Fruit fly (Drosophila melanogaster): ENCODE data around the gene fipi.

Gene fipi

dm6 chr2L:4821319-4821717 is 27.5 kb upstream of the fipi start (continued):
- TF ChIP-seq Gug (GFP tag; IDR thresholded peaks at IDR 0.05) = peak; percentile 53; the same call in 3 of the 4 replicates
- peak; percentile 31; the same call in 1 of the 2 replicates for TF ChIP-seq Lim3 (GFP tag; IDR thresholded peaks at IDR 0.05)
- TF ChIP-seq scrt (GFP tag; optimal IDR thresholded peaks at IDR 0.05) = peak; percentile 67
- TF ChIP-seq CG1233 (GFP tag; optimal IDR thresholded peaks at IDR 0.05) = peak; percentile 56
- TF ChIP-seq pnt (GFP tag; optimal IDR thresholded peaks at IDR 0.05) = no peak
- peak; percentile 71 for TF ChIP-seq Dek (tag; optimal IDR thresholded peaks at IDR 0.05)
- TF ChIP-seq Lhr (GFP tag; optimal IDR thresholded peaks at IDR 0.05) = no peak
- TF ChIP-seq luna (GFP tag; optimal IDR thresholded peaks at IDR 0.05) = no peak
- no peak for TF ChIP-seq CG17186 (GFP tag; optimal IDR thresholded peaks at IDR 0.05)
- TF ChIP-seq unpg (GFP tag; optimal IDR thresholded peaks at IDR 0.05) = peak; percentile 58
- TF ChIP-seq tll (GFP tag; optimal IDR thresholded peaks at IDR 0.05) = no peak
- TF ChIP-seq ro (GFP tag; IDR thresholded peaks at IDR 0.05) = no peak
- TF ChIP-seq az2 (GFP tag; optimal IDR thresholded peaks at IDR 0.05) = peak; percentile 44
- TF ChIP-seq CG4424 (GFP tag; optimal IDR thresholded peaks at IDR 0.05) = peak; percentile 50
- peak; percentile 3 for TF ChIP-seq CTCF (GFP tag; optimal IDR thresholded peaks at IDR 0.05)
- peak; percentile 70 for TF ChIP-seq CG8924 (tag; optimal IDR thresholded peaks at IDR 0.05)
- TF ChIP-seq CG17359 (tag; optimal IDR thresholded peaks at IDR 0.05) = peak; percentile 75
- TF ChIP-seq gcm2 (GFP tag; optimal IDR thresholded peaks at IDR 0.05) = peak; percentile 13
- TF ChIP-seq CG2889 (GFP tag; IDR thresholded peaks at IDR 0.05) = peak; percentile 67
- peak; percentile 72 for TF ChIP-seq CG10267 (tag; optimal IDR thresholded peaks at IDR 0.05)
- TF ChIP-seq CG4854 (GFP tag; optimal IDR thresholded peaks at IDR 0.05) = peak; percentile 41
- no peak for TF ChIP-seq CG6272 (GFP tag; IDR thresholded peaks at IDR 0.05)
- peak; percentile 50 for TF ChIP-seq sug (tag; optimal IDR thresholded peaks at IDR 0.05)
- TF ChIP-seq Chrac-16 (GFP tag; optimal IDR thresholded peaks at IDR 0.05) = peak; percentile 20
- TF ChIP-seq CG7271 (tag; optimal IDR thresholded peaks at IDR 0.05) = peak; percentile 5
- no peak for TF ChIP-seq CG7745 (tag; optimal IDR thresholded peaks at IDR 0.05)
- peak; percentile 38 for TF ChIP-seq Nf-YC (tag; optimal IDR thresholded peaks at IDR 0.05)
- TF ChIP-seq croc (GFP tag; conservative IDR thresholded peaks at IDR 0.05) = peak; percentile 37; the same call in 2 of the 3 replicates
- peak; percentile 13 for TF ChIP-seq CG2116 (GFP tag; optimal IDR thresholded peaks at IDR 0.05)
- TF ChIP-seq schlank (tag; optimal IDR thresholded peaks at IDR 0.05) = peak; percentile 27
- peak; percentile 62; the same call in 1 of the 2 replicates for TF ChIP-seq NFAT (GFP tag; IDR thresholded peaks at IDR 0.05)
- peak; percentile 70 for TF ChIP-seq Ptx1 (GFP tag; IDR thresholded peaks at IDR 0.05)
- TF ChIP-seq CG4328 (GFP tag; optimal IDR thresholded peaks at IDR 0.05) = no peak
- TF ChIP-seq vvl (GFP tag; IDR thresholded peaks at IDR 0.05) = peak; percentile 65
- TF ChIP-seq Pdp1 (GFP tag; optimal IDR thresholded peaks at IDR 0.05) = peak; percentile 25 to 44
- peak; percentile 22 for TF ChIP-seq CG8359 (GFP tag; optimal IDR thresholded peaks at IDR 0.05; ENCODE audit: borderline replicate concordance)
- no peak for TF ChIP-seq bigmax (GFP tag; optimal IDR thresholded peaks at IDR 0.05)
- peak; percentile 72 for TF ChIP-seq Rfx (GFP tag; IDR thresholded peaks at IDR 0.05)
- no peak for TF ChIP-seq gt (GFP tag; IDR thresholded peaks at IDR 0.05)
- TF ChIP-seq stc (GFP tag; IDR thresholded peaks at IDR 0.05) = peak; percentile 42
- TF ChIP-seq CG18619 (GFP tag; optimal IDR thresholded peaks at IDR 0.05) = peak; percentile 61
- peak; percentile 72 for TF ChIP-seq CG2120 (GFP tag; optimal IDR thresholded peaks at IDR 0.05)
- no peak for TF ChIP-seq CG16779 (GFP tag; IDR thresholded peaks at IDR 0.05)
- TF ChIP-seq CG16815 (GFP tag; optimal IDR thresholded peaks at IDR 0.05) = peak; percentile 42
- TF ChIP-seq Poxn (GFP tag; IDR thresholded peaks at IDR 0.05) = no peak
- TF ChIP-seq kah (GFP tag; optimal IDR thresholded peaks at IDR 0.05) = peak; percentile 36
- TF ChIP-seq lov (optimal IDR thresholded peaks at IDR 0.05) = no peak
- TF ChIP-seq lov (GFP tag; IDR thresholded peaks at IDR 0.05) = no peak
- peak in 1 of 2 experiments; percentile 47 for TF ChIP-seq Eip74EF (GFP tag; optimal IDR thresholded peaks at IDR 0.05)
- peak; percentile 10 for TF ChIP-seq CG33213 (GFP tag; optimal IDR thresholded peaks at IDR 0.05)
- peak; percentile 44 for TF ChIP-seq Hsf (GFP tag; optimal IDR thresholded peaks at IDR 0.05)
